Fruit fly (Drosophila melanogaster): Measurements from ENCODE around the gene Sox21b.

The Sox21b gene

dm6 chr3L:14174197-14174596 lies 43.1 kb upstream of the Sox21b start (continued):
- TF ChIP-seq Oli (tag; optimal IDR thresholded peaks at IDR 0.05) (peak; percentile 29), zf30C (GFP tag; optimal IDR thresholded peaks at IDR 0.05) (no peak), CG8478 (optimal IDR thresholded peaks at IDR 0.05) (no peak), ken (GFP tag; IDR thresholded peaks at IDR 0.05) (no peak), CG15601 (tag; optimal IDR thresholded peaks at IDR 0.05) (peak; percentile 86), Elba2 (GFP tag; optimal IDR thresholded peaks at IDR 0.05) (no peak), Scr (GFP tag; IDR thresholded peaks at IDR 0.05; ENCODE audit: partially characterized antibody) (no peak), NC2α (GFP tag; optimal IDR thresholded peaks at IDR 0.05) (peak; percentile 32), tio (GFP tag; optimal IDR thresholded peaks at IDR 0.05) (peak; percentile 29), CG4730 (GFP tag; IDR thresholded peaks at IDR 0.05) (no peak), ab (GFP tag; optimal IDR thresholded peaks at IDR 0.05) (no peak), CG14014 (GFP tag; IDR thresholded peaks at IDR 0.05) (peak; percentile 74; the same call in 1 of the 2 replicates), psq (GFP tag; optimal IDR thresholded peaks at IDR 0.05) (peak; percentile 37), inv (GFP tag; IDR thresholded peaks at IDR 0.05; ENCODE audit: partially characterized antibody) (no peak), CG13123 (GFP tag; optimal IDR thresholded peaks at IDR 0.05) (peak; percentile 7), Hmx (GFP tag; optimal IDR thresholded peaks at IDR 0.05) (no peak), fd96Cb (tag; optimal IDR thresholded peaks at IDR 0.05) (peak; percentile 39), p53 (GFP tag; optimal IDR thresholded peaks at IDR 0.05) (no peak), CG14860 (GFP tag; IDR thresholded peaks at IDR 0.05; ENCODE audit: partially characterized antibody) (no peak), CG33557 (GFP tag; optimal IDR thresholded peaks at IDR 0.05) (peak; percentile 88), emc (GFP tag; optimal IDR thresholded peaks at IDR 0.05) (no peak), Awh (GFP tag; IDR thresholded peaks at IDR 0.05) (peak; percentile 54; the same call in 1 of the 2 replicates), Pdp1 (GFP tag; optimal IDR thresholded peaks at IDR 0.05) (peak in 1 of 2 experiments; percentile 16), Opbp (GFP tag; IDR thresholded peaks at IDR 0.05; ENCODE audit: partially characterized antibody) (no peak), Hsf (GFP tag; optimal IDR thresholded peaks at IDR 0.05) (peak; percentile 61), tap (tag; optimal IDR thresholded peaks at IDR 0.05) (peak; percentile 77), chn (GFP tag; optimal IDR thresholded peaks at IDR 0.05) (no peak), hb (GFP tag; IDR thresholded peaks at IDR 0.05; ENCODE audit: partially characterized antibody) (no peak), CG4360 (GFP tag; IDR thresholded peaks at IDR 0.05) (peak; percentile 36), tgo (GFP tag; IDR thresholded peaks at IDR 0.05) (no peak), sisA (GFP tag; IDR thresholded peaks at IDR 0.05) (no peak), CG12155 (GFP tag; optimal IDR thresholded peaks at IDR 0.05) (no peak), CG10959 (GFP tag; IDR thresholded peaks at IDR 0.05) (no peak), pfk (GFP tag; optimal IDR thresholded peaks at IDR 0.05) (no peak), cad (GFP tag; optimal IDR thresholded peaks at IDR 0.05) (no peak), CG1602 (GFP tag; optimal IDR thresholded peaks at IDR 0.05) (no peak), yki (optimal IDR thresholded peaks at IDR 0.05) (no peak), CG1024 (GFP tag; IDR thresholded peaks at IDR 0.05) (peak; percentile 47; the same call in 1 of the 2 replicates), CG18764 (GFP tag; optimal IDR thresholded peaks at IDR 0.05) (no peak), MBD-R2 (GFP tag; IDR thresholded peaks at IDR 0.05) (no peak), CG31441 (GFP tag; IDR thresholded peaks at IDR 0.05) (peak; percentile 45; the same call in 1 of the 2 replicates), Hand (GFP tag; optimal IDR thresholded peaks at IDR 0.05) (peak; percentile 48), CG2889 (GFP tag; IDR thresholded peaks at IDR 0.05) (no peak), insv (GFP tag; optimal IDR thresholded peaks at IDR 0.05) (peak in 1 of 2 experiments; percentile 33), CG3065 (GFP tag; optimal IDR thresholded peaks at IDR 0.05) (no peak), Dll (GFP tag; IDR thresholded peaks at IDR 0.05; ENCODE audit: partially characterized antibody) (no peak), lab (GFP tag; optimal IDR thresholded peaks at IDR 0.05) (peak; percentile 90), grau (tag; optimal IDR thresholded peaks at IDR 0.05) (peak; percentile 82), Mrtf (GFP tag; IDR thresholded peaks at IDR 0.05) (no peak), sim (GFP tag; IDR thresholded peaks at IDR 0.05) (peak; percentile 45; the same call in 1 of the 2 replicates), CG17802 (tag; optimal IDR thresholded peaks at IDR 0.05) (no peak), zen2 (GFP tag; IDR thresholded peaks at IDR 0.05; ENCODE audit: partially characterized antibody) (no peak)
